Worm (Caenorhabditis elegans): ENCODE results near the gene ZK666.2.

DNA sequence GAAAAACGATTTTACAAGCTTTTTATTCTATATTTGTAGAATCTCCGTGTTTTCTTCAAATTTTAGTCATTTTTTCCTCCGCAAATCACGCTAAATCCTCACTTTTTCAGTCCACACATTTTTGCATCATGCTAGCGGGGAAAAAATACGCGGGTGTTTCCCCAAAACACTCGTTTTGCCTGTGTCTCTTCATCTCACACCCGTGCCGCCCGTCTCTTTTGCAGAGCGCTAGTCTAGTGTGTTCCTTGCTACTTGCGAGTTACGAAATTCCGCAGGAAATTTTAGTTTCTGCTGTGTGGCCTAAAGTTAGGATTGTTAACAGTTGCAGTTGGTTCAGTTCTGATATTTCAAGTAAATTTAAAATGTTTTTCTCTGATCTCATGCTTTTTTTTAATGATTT, 26.0 kb downstream of the ZK666.2 start:
- TF ChIP-seq rbr-2 (tag; optimal IDR thresholded peaks at IDR 0.05) = peak; percentile 33
- no peak for TF ChIP-seq lim-7 (GFP tag; IDR thresholded peaks at IDR 0.05)
- no peak for TF ChIP-seq lsy-2 (tag; optimal IDR thresholded peaks at IDR 0.05)
- no peak for TF ChIP-seq pha-4 (GFP tag; IDR thresholded peaks at IDR 0.05)
- peak; percentile 8 for TF ChIP-seq pha-4 (tag; optimal IDR thresholded peaks at IDR 0.05)
- TF ChIP-seq ces-1 (GFP tag; optimal IDR thresholded peaks at IDR 0.05) = no peak
- TF ChIP-seq fos-1 (tag; optimal IDR thresholded peaks at IDR 0.05) = no peak
- no peak for TF ChIP-seq ZK546.5 (tag; optimal IDR thresholded peaks at IDR 0.05)
- peak; percentile 75 for TF ChIP-seq nhr-11 (tag; optimal IDR thresholded peaks at IDR 0.05)
- no peak for TF ChIP-seq lin-15B (tag; optimal IDR thresholded peaks at IDR 0.05)
- no peak for TF ChIP-seq skn-1 (tag; optimal IDR thresholded peaks at IDR 0.05)
- no peak for TF ChIP-seq aly-2 (tag; optimal IDR thresholded peaks at IDR 0.05)

Measured in whole organism, L4 larva.